Fruit fly (Drosophila melanogaster): ENCODE measurements around the gene Spn28Da.

Gene Spn28Da

DNA sequence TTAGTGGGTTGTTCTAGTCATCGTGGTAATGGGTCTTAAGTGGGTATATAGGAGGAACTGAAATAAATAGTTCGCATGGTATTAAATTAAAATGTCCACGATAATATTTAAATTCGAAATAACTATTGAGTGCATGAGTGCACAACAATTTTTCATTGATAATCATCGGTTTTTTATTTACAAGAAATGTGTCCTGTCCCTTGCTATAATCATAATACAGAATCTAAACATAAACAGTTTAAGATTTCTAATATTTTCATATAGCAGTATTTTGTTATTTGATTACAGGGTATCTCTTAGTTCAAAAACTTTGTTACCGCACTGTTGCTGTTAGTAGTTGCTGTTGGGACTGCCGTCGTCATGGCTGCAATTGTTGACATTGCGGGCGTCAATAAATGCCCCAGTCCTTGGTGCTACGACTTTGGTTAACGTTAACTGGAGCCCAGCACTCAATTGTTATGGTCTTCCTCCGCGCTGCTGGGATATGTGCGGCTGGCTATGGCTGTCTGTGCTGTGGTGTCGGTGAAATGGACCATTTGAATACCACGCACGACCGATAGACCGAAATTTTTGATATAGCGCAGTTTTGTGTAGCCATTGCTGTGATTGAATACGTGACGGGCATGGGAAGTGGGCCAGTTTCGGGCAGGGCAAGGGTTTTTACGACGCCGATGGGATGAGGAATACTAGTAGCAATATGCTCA, 17.0 kb downstream of the Spn28Da start (continued):
- peak; percentile 27 for TF ChIP-seq pum (GFP tag; optimal IDR thresholded peaks at IDR 0.05)
- no peak for TF ChIP-seq corto (GFP tag; optimal IDR thresholded peaks at IDR 0.05)
- no peak for TF ChIP-seq Ravus (GFP tag; IDR thresholded peaks at IDR 0.05)
- no peak for TF ChIP-seq CG2202 (tag; optimal IDR thresholded peaks at IDR 0.05)
- TF ChIP-seq CG11247 (GFP tag; IDR thresholded peaks at IDR 0.05): no peak
- no peak for TF ChIP-seq CG7745 (tag; optimal IDR thresholded peaks at IDR 0.05)
- peak; percentile 49 for TF ChIP-seq org-1 (GFP tag; optimal IDR thresholded peaks at IDR 0.05)
- TF ChIP-seq CG1529 (GFP tag; optimal IDR thresholded peaks at IDR 0.05): no peak
- TF ChIP-seq lola (GFP tag; optimal IDR thresholded peaks at IDR 0.05): no peak
- no peak for TF ChIP-seq CG4854 (GFP tag; optimal IDR thresholded peaks at IDR 0.05)
- peak; percentile 30; the same call in 1 of the 2 replicates for TF ChIP-seq CG9215 (GFP tag; IDR thresholded peaks at IDR 0.05)
- peak; percentile 15 for TF ChIP-seq bcd (GFP tag; optimal IDR thresholded peaks at IDR 0.05)
- no peak for TF ChIP-seq CG10366 (GFP tag; IDR thresholded peaks at IDR 0.05)
- no peak for TF ChIP-seq wdn (GFP tag; IDR thresholded peaks at IDR 0.05)
- TF ChIP-seq CG31365 (tag; optimal IDR thresholded peaks at IDR 0.05): no peak
- TF ChIP-seq unc-4 (GFP tag; IDR thresholded peaks at IDR 0.05; ENCODE audit: partially characterized antibody): no peak
- no peak for TF ChIP-seq CG10462 (GFP tag; optimal IDR thresholded peaks at IDR 0.05)
- TF ChIP-seq pho (GFP tag; optimal IDR thresholded peaks at IDR 0.05): peak; percentile 33
- TF ChIP-seq cad (GFP tag; optimal IDR thresholded peaks at IDR 0.05): no peak
- TF ChIP-seq onecut (GFP tag; IDR thresholded peaks at IDR 0.05): no peak
- TF ChIP-seq CG4820 (GFP tag; optimal IDR thresholded peaks at IDR 0.05): no peak
- no peak for TF ChIP-seq ash1 (GFP tag; optimal IDR thresholded peaks at IDR 0.05)
- no peak for TF ChIP-seq B-H1 (GFP tag; IDR thresholded peaks at IDR 0.05)
- no peak for TF ChIP-seq amos (GFP tag; IDR thresholded peaks at IDR 0.05; ENCODE audit: partially characterized antibody)
- TF ChIP-seq Neu2 (GFP tag; optimal IDR thresholded peaks at IDR 0.05; ENCODE audit: borderline replicate concordance): no peak
- no peak for TF ChIP-seq CG43689 (GFP tag; IDR thresholded peaks at IDR 0.05)
- TF ChIP-seq Dip2 (GFP tag; IDR thresholded peaks at IDR 0.05): no peak
- TF ChIP-seq fu2 (GFP tag; optimal IDR thresholded peaks at IDR 0.05): no peak
- TF ChIP-seq CG15514 (GFP tag; optimal IDR thresholded peaks at IDR 0.05): peak; percentile 41
- TF ChIP-seq CG6254 (GFP tag; optimal IDR thresholded peaks at IDR 0.05): no peak
- TF ChIP-seq CG14965 (GFP tag; optimal IDR thresholded peaks at IDR 0.05; ENCODE audit: borderline replicate concordance): no peak
- TF ChIP-seq oc (tag; optimal IDR thresholded peaks at IDR 0.05): no peak
- peak; percentile 76 for TF ChIP-seq dmrt99B (tag; optimal IDR thresholded peaks at IDR 0.05)
- TF ChIP-seq CG8388 (GFP tag; optimal IDR thresholded peaks at IDR 0.05): no peak
- no peak for TF ChIP-seq z (GFP tag; IDR thresholded peaks at IDR 0.05)
- TF ChIP-seq bigmax (GFP tag; optimal IDR thresholded peaks at IDR 0.05): no peak
- TF ChIP-seq mirr (GFP tag; optimal IDR thresholded peaks at IDR 0.05): no peak
- peak; percentile 4 for TF ChIP-seq CG9437 (GFP tag; optimal IDR thresholded peaks at IDR 0.05)
- peak; percentile 73 for TF ChIP-seq CG15269 (tag; optimal IDR thresholded peaks at IDR 0.05)
- TF ChIP-seq croc (GFP tag; conservative IDR thresholded peaks at IDR 0.05): no peak
- no peak for TF ChIP-seq pnt (GFP tag; optimal IDR thresholded peaks at IDR 0.05)
- peak; percentile 59 for TF ChIP-seq CG10209 (GFP tag; optimal IDR thresholded peaks at IDR 0.05)
- TF ChIP-seq E2f1 (GFP tag; IDR thresholded peaks at IDR 0.05): 0 out of 2 replicates have a peak, but pooled peaks have one; percentile 12
- TF ChIP-seq Lim3 (GFP tag; IDR thresholded peaks at IDR 0.05): no peak
- no peak for TF ChIP-seq CrebB (tag; optimal IDR thresholded peaks at IDR 0.05)
- no peak for TF ChIP-seq eyg (GFP tag; optimal IDR thresholded peaks at IDR 0.05)
- peak; percentile 3 for TF ChIP-seq CG6765 (GFP tag; optimal IDR thresholded peaks at IDR 0.05)
- peak; percentile 71 for TF ChIP-seq CoRest (tag; optimal IDR thresholded peaks at IDR 0.05)
- no peak for TF ChIP-seq Awh (GFP tag; IDR thresholded peaks at IDR 0.05)
- no peak for TF ChIP-seq CG17612 (GFP tag; IDR thresholded peaks at IDR 0.05)

All from whole organism, embryonic.